Worm (Caenorhabditis elegans): ENCODE results near the gene Y41D4B.15.

Y41D4B.15 gene

DNA sequence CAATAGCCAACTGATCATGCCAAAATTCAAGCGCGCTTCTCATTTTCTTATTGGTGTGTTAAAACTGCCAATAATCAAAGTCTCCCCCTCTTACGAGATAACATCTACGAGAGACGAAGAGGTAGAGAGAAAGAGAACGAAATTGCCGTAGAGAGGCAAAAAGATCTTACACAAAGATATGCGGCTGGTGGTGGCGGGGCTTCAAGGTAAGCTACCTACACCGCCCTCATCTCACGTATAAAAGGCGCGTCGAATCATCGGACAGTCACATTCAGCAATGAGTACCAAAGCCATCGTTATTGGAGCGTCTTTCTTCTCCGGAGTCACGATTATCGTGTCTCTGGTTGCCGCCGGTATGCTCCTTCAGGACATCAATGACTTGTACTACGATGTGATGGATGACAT lies 15.4 kb upstream of the Y41D4B.15 start, which contains the start of gene col-107:
TSS of gene col-107 (plus strand) at position 265 of the 405 bp plus-strand sequence.
- TF ChIP-seq sea-1 (GFP tag; conservative IDR thresholded peaks at IDR 0.05) (no peak), aly-1 (tag; optimal IDR thresholded peaks at IDR 0.05) (no peak), tra-4 (tag; optimal IDR thresholded peaks at IDR 0.05) (no peak), hmg-4 (GFP tag; optimal IDR thresholded peaks at IDR 0.05) (no peak), hnd-1 (tag; optimal IDR thresholded peaks at IDR 0.05) (no peak), ceh-36 (tag; optimal IDR thresholded peaks at IDR 0.05) (no peak), hmbx-1 (tag; optimal IDR thresholded peaks at IDR 0.05) (no peak), F13C5.2 (tag; optimal IDR thresholded peaks at IDR 0.05) (no peak)

DNA sequence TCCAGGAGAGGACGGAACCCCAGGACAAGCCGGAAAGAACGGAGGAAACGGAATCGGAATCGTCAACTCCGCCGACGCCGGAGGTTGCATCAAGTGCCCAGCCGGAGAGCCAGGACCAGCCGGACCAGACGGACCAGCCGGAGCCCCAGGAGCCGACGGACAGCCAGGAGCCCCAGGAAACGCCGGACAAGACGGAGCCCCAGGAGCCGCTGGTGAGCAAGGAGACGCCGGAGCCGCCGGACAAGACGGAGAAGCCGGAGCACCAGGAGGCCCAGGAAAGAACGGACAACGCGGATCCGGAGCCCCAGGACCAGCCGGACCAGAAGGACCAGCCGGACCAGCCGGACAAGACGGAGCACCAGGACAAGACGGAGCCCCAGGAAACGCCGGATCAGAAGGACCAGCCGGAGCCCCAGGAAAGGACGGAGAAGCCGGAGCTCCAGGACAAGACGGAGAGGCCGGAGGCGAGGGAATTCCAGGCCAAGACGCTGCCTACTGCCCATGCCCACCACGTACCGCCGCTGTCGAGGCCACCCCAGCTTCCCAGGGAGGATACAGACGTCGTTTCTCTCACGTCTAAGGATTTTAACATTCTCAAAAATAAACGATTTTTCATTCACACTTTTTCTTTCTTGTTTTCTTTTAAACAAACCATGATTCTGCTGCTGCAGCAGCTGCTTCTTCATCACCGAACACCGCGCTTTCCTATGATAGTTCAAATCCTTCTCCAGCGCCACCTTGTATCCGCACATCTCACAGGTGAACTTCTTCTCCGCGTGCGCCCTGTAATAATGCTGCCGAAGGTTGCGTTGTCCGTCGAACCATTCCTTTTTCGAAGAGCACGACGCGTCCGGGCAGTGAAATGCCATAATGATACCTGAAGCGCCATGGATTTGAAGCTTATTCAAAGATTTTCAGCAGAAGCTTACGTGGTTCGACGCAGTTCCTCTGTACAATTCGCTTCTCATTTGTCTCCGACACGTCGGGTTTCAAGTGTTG lies 14.5 kb upstream of the Y41D4B.15 start:
- no peak for TF ChIP-seq tra-4 (tag; optimal IDR thresholded peaks at IDR 0.05)
- peak; percentile 1 for TF ChIP-seq aly-1 (tag; optimal IDR thresholded peaks at IDR 0.05)

DNA sequence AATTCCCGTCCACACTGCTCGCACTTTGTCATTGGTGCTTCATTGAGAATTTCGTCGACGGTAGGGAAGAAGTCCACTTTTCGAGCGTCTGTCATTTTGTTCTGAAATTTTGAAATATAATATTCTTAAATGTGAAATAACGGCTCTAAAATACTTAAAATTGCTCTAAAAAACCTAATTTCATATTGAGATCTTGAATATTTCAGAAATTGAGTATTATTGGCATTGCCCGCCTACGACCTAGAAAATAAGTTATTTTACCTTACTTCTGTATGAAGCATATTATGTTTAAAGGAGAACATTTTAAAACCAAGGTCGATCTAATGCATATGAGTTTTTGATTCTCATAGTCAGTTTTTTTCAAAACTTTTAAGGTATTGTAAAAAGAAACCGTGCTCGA lies 13.8 kb upstream of the Y41D4B.15 start, which contains the start of gene C34H4.5:
TSS of gene C34H4.5 (minus strand) at position 101 of the 400 bp plus-strand sequence.
- TF ChIP-seq ceh-36 (tag; optimal IDR thresholded peaks at IDR 0.05) (no peak), ceh-13 (GFP tag; optimal IDR thresholded peaks at IDR 0.05) (no peak), hmg-4 (GFP tag; optimal IDR thresholded peaks at IDR 0.05) (no peak), aly-1 (tag; optimal IDR thresholded peaks at IDR 0.05) (no peak), tbx-37 (GFP tag; conservative IDR thresholded peaks at IDR 0.05) (no peak), tra-4 (tag; optimal IDR thresholded peaks at IDR 0.05) (no peak)

DNA sequence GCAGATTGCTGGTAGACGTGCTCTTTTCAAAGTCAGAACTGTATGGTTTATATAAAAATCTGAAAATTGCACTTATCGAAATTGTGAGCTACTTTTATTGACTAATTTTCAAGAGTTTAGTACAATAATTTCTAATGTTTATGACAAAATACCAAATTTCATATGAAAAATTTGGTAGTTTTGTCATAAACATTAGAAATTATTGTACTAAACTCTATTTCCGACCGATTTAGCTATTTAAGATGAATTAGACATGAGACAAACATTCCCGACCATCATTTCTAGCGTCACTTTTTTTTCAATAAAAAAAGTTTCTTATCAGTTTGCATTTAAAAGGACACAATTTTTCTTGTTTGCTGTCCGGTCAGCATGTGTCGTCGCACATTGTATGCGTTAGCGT lies 13.3 kb upstream of the Y41D4B.15 start, which contains the start of gene tag-244:
TSS of gene tag-244 (plus strand) at position 301 of the 400 bp plus-strand sequence.
- TF ChIP-seq ama-1 (optimal IDR thresholded peaks at IDR 0.05) (no peak), hnd-1 (tag; optimal IDR thresholded peaks at IDR 0.05) (no peak), pes-1 (GFP tag; IDR thresholded peaks at IDR 0.05) (no peak), tra-4 (tag; optimal IDR thresholded peaks at IDR 0.05) (no peak), scrt-1 (GFP tag; IDR thresholded peaks at IDR 0.05) (no peak), flt-1 (GFP tag; IDR thresholded peaks at IDR 0.05) (no peak), ets-7 (tag; optimal IDR thresholded peaks at IDR 0.05) (no peak), B0310.2 (tag; optimal IDR thresholded peaks at IDR 0.05) (no peak), sea-1 (GFP tag; conservative IDR thresholded peaks at IDR 0.05) (no peak), ceh-13 (GFP tag; optimal IDR thresholded peaks at IDR 0.05) (no peak), hmg-4 (GFP tag; optimal IDR thresholded peaks at IDR 0.05) (no peak), tbx-11 (GFP tag; IDR thresholded peaks at IDR 0.05) (no peak), hmbx-1 (tag; optimal IDR thresholded peaks at IDR 0.05) (no peak), aly-1 (tag; optimal IDR thresholded peaks at IDR 0.05) (no peak), F13C5.2 (tag; optimal IDR thresholded peaks at IDR 0.05) (no peak), ceh-36 (tag; optimal IDR thresholded peaks at IDR 0.05) (no peak), tbx-37 (GFP tag; conservative IDR thresholded peaks at IDR 0.05) (no peak)

DNA sequence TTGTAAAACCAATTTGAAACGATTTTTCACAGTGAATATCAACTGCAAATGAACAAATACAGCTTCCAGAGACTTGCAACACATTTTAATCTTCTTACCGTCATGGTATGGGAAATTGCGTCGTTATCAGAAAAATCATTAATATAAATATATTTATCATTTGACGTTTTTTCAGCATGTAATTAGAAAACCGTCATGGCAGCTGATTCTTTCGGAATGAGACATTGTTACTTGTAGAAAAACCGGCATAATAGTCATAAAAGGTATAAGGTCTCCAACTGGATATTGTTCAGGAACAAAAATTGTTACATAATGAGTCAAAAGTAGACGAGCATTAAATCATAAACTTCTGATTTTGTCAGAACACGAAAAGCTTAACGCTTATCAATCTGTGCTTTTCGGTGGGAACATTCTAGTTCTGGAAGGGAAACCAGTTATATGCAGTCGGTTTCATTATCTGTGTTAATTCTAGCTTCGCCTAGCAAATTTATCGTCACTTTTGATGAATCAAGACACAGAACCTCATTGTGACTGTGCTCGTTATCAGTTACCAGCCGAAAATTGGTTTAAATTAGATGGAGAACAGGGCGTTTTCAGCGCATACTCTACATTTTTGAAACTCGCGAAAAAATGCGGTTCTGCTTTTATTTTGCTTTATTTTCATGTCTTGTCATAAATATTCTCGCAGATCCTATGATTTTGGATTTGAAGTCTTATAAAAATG lies 10.5 kb upstream of the Y41D4B.15 start, which contains the start of gene C34H4.2:
TSS of gene C34H4.2 (plus strand) at position 558 of the 724 bp plus-strand sequence.
- TF ChIP-seq ama-1 (optimal IDR thresholded peaks at IDR 0.05), result no peak
- no peak for TF ChIP-seq hmbx-1 (tag; optimal IDR thresholded peaks at IDR 0.05)
- TF ChIP-seq B0310.2 (tag; optimal IDR thresholded peaks at IDR 0.05), result no peak

DNA sequence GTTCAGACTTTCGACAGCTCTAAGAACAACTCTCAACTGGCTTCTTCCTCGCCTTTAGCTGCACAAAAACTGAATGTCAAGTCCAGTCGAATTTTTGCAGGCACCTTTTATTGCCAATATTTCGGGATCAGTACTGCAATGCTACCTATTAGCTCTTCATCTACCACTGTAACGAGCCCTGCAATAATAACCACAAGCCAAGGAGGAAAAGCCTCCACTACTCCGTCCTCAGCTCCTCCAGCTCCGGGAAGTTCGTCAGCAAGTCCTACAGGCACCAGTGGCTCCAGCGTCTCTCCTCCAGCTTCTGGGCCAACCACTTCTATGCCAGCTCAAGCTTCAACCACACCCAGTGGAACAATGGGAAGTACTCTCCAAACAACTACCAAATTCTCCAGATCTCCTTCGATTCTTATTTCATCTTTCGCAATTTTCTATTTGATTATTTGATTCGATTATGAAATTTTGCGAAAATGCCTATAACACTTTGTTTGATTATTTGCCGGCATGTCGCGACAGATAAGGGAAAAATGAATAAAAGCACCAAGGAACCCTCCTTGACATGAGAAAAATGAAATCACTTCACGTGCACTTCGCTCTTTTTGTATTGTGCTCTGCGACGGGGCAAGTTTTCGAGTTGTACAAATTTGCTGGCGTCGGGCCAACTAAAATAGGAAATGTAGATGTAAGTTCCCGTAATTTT lies 8.7 kb upstream of the Y41D4B.15 start, which contains the start of gene C34H4.1:
TSS of gene C34H4.1 (plus strand) at position 559 of the 700 bp plus-strand sequence.
- no peak for TF ChIP-seq B0310.2 (tag; optimal IDR thresholded peaks at IDR 0.05)
- no peak for TF ChIP-seq ceh-36 (tag; optimal IDR thresholded peaks at IDR 0.05)
- TF ChIP-seq pes-1 (GFP tag; IDR thresholded peaks at IDR 0.05), result no peak
- TF ChIP-seq hmbx-1 (tag; optimal IDR thresholded peaks at IDR 0.05), result no peak
- no peak for TF ChIP-seq F13C5.2 (tag; optimal IDR thresholded peaks at IDR 0.05)
- TF ChIP-seq tra-4 (tag; optimal IDR thresholded peaks at IDR 0.05), result no peak
- no peak for TF ChIP-seq ets-7 (tag; optimal IDR thresholded peaks at IDR 0.05)
- TF ChIP-seq ama-1 (optimal IDR thresholded peaks at IDR 0.05), result no peak
- no peak for TF ChIP-seq hnd-1 (tag; optimal IDR thresholded peaks at IDR 0.05)

DNA sequence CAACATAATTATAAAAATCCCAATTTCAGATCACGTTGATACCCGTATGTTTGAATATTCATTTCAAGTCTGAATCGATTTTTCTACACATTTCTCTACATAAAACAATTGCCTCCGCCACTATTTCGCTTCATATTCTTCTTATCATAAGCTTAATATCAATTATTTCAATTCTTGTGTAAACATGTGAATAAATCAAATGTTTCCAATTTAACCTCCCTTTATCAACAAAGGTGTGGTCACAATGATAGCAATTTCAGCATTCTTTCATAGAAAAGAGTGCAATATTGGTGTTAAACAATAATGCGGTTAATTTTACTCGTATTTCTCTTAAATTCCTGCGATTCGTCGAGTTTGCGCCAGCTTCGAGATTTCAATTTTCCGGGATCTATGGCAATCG lies 4.0 kb upstream of the Y41D4B.15 start, which contains the start of gene Y41D4B.17:
TSS of gene Y41D4B.17 (plus strand) at position 174 of the 400 bp plus-strand sequence.
- TF ChIP-seq hnd-1 (tag; optimal IDR thresholded peaks at IDR 0.05), result no peak
- TF ChIP-seq flt-1 (GFP tag; IDR thresholded peaks at IDR 0.05), result no peak
- no peak for TF ChIP-seq ets-7 (tag; optimal IDR thresholded peaks at IDR 0.05)
- TF ChIP-seq aly-1 (tag; optimal IDR thresholded peaks at IDR 0.05), result no peak
- TF ChIP-seq sea-1 (GFP tag; conservative IDR thresholded peaks at IDR 0.05), result no peak
- no peak for TF ChIP-seq B0310.2 (tag; optimal IDR thresholded peaks at IDR 0.05)
- TF ChIP-seq ceh-36 (tag; optimal IDR thresholded peaks at IDR 0.05), result no peak
- no peak for TF ChIP-seq tra-4 (tag; optimal IDR thresholded peaks at IDR 0.05)
- no peak for TF ChIP-seq pes-1 (GFP tag; IDR thresholded peaks at IDR 0.05)
- no peak for TF ChIP-seq tbx-11 (GFP tag; IDR thresholded peaks at IDR 0.05)
- no peak for TF ChIP-seq F13C5.2 (tag; optimal IDR thresholded peaks at IDR 0.05)
- no peak for TF ChIP-seq scrt-1 (GFP tag; IDR thresholded peaks at IDR 0.05)
- no peak for TF ChIP-seq ama-1 (optimal IDR thresholded peaks at IDR 0.05)
- no peak for TF ChIP-seq ceh-13 (GFP tag; optimal IDR thresholded peaks at IDR 0.05)
- TF ChIP-seq tbx-37 (GFP tag; conservative IDR thresholded peaks at IDR 0.05), result no peak
- no peak for TF ChIP-seq hmbx-1 (tag; optimal IDR thresholded peaks at IDR 0.05)
- TF ChIP-seq hmg-4 (GFP tag; optimal IDR thresholded peaks at IDR 0.05), result no peak

Data from whole organism, early embryonic.